Worm (Caenorhabditis elegans) whole organism, L4/young adult: ENCODE results near the gene C33A12.3.

Experiments
- W03F9.2 ChIP-seq: fragments of 150-350 bp; optimal IDR thresholded peaks from 2 replicates; lab custom pipeline; 2014; ENCODE audit warnings: missing biosample characterization, missing genetic modification characterization
- dao-5 ChIP-seq: sonication (generic microtip); optimal IDR thresholded peaks from 2 replicates; lab custom pipeline; 2016; ENCODE audit warnings: missing genotype, missing genetic modification characterization, moderate library complexity, missing compliant biosample characterization
- him-1 ChIP-seq: sonication (generic microtip); optimal IDR thresholded peaks from 2 replicates; lab custom pipeline; 2016; ENCODE audit warnings: missing genotype, missing genetic modification reagents, missing genetic modification characterization, missing compliant biosample characterization

C33A12.3 gene

ce11 chrIV:9512836-9513235, at the start of gene C33A12.3:
C33A12.3 (minus strand) TSS chrIV:9513002.
- TF ChIP-seq dao-5, result no peak

DNA sequence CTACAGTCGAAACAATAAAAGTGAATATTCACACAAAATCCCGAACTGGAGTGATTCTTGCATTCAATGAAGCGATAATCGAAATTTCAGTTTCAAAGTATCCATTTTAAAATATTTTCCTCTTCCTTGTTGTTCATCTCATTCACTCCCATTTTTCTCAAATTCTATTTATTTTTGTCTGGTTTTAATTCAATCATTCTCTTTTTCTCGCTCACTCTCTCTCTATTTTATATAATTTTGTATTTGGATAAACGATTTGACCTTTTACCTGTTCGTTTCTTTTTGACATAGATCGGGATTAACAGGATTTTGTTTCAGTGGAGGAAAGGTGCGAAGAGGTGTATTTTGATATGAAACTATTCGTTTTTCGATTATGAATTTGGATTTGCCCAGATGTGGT, 33.2 kb upstream of the C33A12.3 start, which contains the start of gene T05A1.5:
Gene T05A1.5 (plus strand): TSS at position 301 of the 400 bp plus-strand sequence.
- no peak for TF ChIP-seq W03F9.2
- no peak for TF ChIP-seq dao-5
- TF ChIP-seq him-1 (tag; lab: Kevin White, UChicago), result no peak

- TF ChIP-seq W03F9.2, result no peak
- TF ChIP-seq him-1 (tag; lab: Kevin White, UChicago), result no peak
- TF ChIP-seq dao-5, result no peak
Measured at ce11 chrIV:9540342-9540856, 27.6 kb upstream of the C33A12.3 start, which contains the start of gene fbl-1. fbl-1 (plus strand) TSS chrIV:9540806.

DNA sequence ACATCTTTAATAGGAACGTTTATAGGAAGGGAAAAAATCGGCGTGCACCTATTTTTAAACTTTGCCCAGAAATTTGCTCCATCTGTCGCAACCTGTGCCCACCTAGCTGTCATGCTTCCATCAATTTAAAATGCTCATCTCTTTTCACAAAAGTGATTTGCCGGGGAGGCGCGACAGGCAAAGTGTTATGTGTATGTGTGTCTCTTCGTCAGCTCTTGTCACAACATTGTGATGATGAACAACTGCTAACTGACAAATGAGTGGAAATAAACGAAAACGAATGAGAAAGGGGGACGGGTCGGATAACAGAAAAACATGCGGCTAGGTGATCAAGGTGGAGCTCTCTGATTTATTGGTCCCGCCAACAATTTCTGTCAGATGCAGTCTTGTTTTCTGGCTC, 25.4 kb upstream of the C33A12.3 start:
- TF ChIP-seq W03F9.2, result no peak
- TF ChIP-seq dao-5, result no peak
- TF ChIP-seq him-1 (tag; lab: Kevin White, UChicago), result no peak

DNA sequence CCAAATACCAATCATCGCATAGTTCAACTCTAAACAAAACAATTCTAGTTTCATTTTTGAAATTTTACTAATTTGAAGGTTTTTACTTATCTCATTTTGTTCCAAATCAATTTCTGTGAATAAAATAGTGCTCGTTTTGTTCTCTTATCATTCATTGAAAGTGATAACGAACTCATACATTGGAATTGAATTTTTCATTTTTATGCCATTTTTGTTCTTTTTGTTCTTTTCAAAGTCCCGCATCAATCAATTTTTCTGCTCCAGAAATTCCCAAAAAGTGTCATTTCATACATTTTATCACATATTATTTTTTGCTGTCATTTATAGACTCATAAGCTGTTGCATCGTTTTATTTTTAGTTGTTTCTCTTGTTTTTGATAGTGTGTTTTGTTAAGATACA, 24.7 kb upstream of the C33A12.3 start:
- TF ChIP-seq him-1 (tag; lab: Kevin White, UChicago) (no peak), W03F9.2 (peak; percentile 13), dao-5 (no peak)

DNA sequence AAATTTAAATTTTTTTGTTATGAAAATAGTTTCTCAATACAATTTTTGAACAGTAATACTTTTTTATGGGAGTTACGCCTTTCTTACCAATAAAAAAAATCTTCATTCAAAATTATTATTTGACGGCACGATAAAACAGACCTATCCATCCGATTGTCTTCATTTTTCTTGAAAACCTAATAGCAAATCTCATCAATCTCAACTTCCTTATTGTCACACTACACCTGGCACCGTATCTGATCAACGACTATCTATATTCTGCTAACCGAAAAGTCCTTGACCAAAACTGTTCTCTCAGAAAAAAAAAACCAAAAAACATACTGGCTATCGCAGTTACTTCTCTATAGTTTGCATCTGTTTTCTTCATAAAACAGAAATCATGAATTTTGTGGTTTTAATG, 23.3 kb upstream of the C33A12.3 start:
- no peak for TF ChIP-seq dao-5
- TF ChIP-seq him-1 (tag; lab: Kevin White, UChicago), result no peak
- no peak for TF ChIP-seq W03F9.2

DNA sequence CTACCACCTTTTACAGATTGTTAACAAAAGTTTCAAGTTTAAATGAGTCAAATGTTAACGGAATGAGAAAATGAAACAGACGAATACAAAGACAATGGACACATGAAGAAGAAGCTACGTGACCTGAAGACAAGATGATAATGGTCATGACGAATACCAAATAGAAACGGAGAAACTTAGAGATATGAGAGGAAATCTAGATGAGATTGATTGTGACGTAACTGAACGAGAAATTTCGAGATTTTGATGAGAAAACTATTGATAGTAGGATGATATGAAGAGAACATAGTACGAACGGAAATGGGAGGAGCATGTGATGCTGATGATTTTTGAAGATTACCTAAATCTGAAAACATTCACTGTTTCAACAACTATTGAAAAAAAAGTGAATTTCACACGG, 22.3 kb upstream of the C33A12.3 start:
- no peak for TF ChIP-seq dao-5
- TF ChIP-seq W03F9.2, result no peak
- no peak for TF ChIP-seq him-1 (tag; lab: Kevin White, UChicago)

DNA sequence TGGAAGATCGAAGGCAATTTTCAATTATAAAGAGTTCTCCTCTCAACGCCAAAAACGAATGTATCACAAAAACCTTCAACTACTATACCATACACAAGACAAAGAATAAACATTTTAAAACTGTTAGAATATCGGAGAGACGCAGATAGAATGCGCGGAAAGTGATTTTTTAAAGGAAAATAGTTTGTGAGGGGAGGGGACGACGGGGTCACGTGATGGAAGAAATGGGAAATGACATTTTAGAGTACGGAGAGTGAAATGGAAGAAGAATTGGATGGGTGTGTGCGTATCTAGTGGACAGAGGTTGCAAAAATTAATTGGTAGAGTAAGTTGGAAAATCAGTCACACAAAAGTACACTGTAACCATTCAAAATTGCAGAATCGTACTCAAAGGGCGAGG, 21.5 kb upstream of the C33A12.3 start:
- no peak for TF ChIP-seq him-1 (tag; lab: Kevin White, UChicago)
- no peak for TF ChIP-seq W03F9.2
- no peak for TF ChIP-seq dao-5

ce11 chrIV:9533071-9533470, 20.3 kb upstream of the C33A12.3 start, which contains the start of gene F56H11.2:
F56H11.2 (minus strand) TSS chrIV:9533171.
- no peak for TF ChIP-seq W03F9.2
- TF ChIP-seq him-1 (tag; lab: Kevin White, UChicago), result no peak
- TF ChIP-seq dao-5, result no peak

DNA sequence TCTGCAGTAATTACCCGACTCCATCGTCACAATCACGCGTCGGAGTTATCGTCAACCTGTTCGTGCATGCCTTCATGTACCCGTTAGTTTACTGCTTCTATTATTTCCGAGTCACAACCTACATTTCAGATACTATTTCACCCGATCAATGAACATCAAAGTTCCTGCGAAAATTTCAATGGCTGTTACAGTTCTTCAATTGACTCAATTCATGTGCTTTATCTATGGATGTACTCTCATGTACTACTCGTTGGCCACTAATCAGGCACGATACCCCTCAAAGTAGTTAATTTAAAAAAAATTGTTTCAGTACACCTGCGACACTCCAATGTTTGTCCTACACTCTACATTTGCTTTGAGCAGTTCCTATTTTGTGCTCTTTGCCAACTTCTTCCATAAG, 18.0 kb upstream of the C33A12.3 start:
- TF ChIP-seq W03F9.2 (no peak), him-1 (tag; lab: Kevin White, UChicago) (no peak), dao-5 (no peak)

DNA sequence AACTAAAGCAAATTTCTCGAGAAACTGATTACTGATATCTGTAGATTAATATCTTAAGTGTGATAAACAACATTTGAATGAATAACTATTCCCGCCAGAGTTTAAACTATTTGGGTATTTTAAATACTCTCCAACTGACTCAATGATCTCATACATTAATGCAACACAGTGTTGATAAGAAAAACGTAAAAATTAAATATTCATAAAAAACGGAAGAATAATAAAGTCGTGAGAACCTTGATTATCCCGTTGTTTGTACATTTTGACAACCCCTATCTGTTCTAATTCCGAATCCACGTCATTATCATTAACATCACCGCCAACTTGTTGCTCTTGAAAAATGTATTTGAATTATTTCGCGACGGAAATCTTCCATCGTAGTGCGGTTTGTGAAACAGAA, 16.8 kb upstream of the C33A12.3 start, which contains the start of gene elo-7:
Gene elo-7 (plus strand): TSS at position 301 of the 400 bp plus-strand sequence.
- TF ChIP-seq W03F9.2, result no peak
- no peak for TF ChIP-seq him-1 (tag; lab: Kevin White, UChicago)
- no peak for TF ChIP-seq dao-5

- TF ChIP-seq W03F9.2 (no peak), dao-5 (no peak), him-1 (tag; lab: Kevin White, UChicago) (no peak)
Measured at ce11 chrIV:9527002-9527401, 14.2 kb upstream of the C33A12.3 start.

- TF ChIP-seq him-1 (tag; lab: Kevin White, UChicago), result no peak
- TF ChIP-seq dao-5, result no peak
- TF ChIP-seq W03F9.2, result no peak
Measured at ce11 chrIV:9525682-9526416, 13.0 kb upstream of the C33A12.3 start, which contains the start of gene elo-1. elo-1 (plus strand) TSS chrIV:9526366.

DNA sequence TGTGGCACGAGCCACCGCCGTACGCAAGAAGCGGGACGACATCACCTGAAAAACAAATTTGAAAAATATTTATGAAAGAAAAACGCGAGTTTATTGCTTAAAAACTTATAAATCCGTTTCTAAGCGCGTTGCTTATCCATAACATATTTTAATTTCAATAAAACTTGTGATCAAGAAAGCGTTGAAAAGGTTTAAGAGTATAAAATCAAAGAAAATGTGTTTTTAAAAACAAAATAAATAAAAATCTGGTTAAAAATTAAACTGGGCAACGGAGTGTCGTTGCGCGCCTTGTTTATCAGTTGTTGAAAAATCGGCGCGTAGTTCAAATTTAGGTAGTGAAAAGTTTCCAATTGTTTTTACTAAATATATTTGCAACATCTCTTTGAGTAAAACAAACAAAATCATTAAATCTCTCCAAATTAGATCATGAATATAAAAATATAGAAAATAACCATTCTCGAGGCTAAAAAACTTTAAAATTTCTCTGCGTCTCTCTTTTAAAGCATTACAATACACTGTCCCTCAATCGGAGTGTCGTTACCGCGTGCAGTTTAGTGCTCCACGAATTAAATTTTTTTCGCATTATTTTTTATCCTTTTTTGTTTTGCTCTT, 12.2 kb upstream of the C33A12.3 start, which contains the start of gene ndua-5:
Gene ndua-5 (minus strand): TSS at position 51 of the 612 bp plus-strand sequence.
- TF ChIP-seq him-1 (tag; lab: Kevin White, UChicago) (no peak), W03F9.2 (no peak), dao-5 (no peak)

ce11 chrIV:9523139-9523538, 10.3 kb upstream of the C33A12.3 start:
- TF ChIP-seq W03F9.2, result no peak
